Worm (Caenorhabditis elegans) whole organism, late embryonic: ENCODE results near the gene F40G9.14.
A peak's percentile ranks its signal among the peaks of the same experiment; 100 is the strongest.

Experiments
- C08G9.2 ChIP-seq: sonication (generic microtip); optimal IDR thresholded peaks from 2 replicates; lab custom pipeline; 2016; ENCODE audit warnings: mild to moderate bottlenecking, missing genetic modification characterization, moderate library complexity, missing compliant biosample characterization
- C38D4.7 ChIP-seq: fragments of 200-800 bp; sonication (Bioruptor generic); optimal IDR thresholded peaks from 2 replicates; lab custom pipeline; 2018; ENCODE audit warnings: mild to moderate bottlenecking, missing genetic modification characterization, moderate library complexity, missing compliant biosample characterization
- F13H6.1 ChIP-seq: sonication (generic microtip); optimal IDR thresholded peaks from 2 replicates; lab custom pipeline; 2016; ENCODE audit warnings: missing genetic modification characterization, missing compliant biosample characterization
- K02D7.2 ChIP-seq: sonication (generic microtip); optimal IDR thresholded peaks from 2 replicates; lab custom pipeline; 2017; ENCODE audit warnings: mild to moderate bottlenecking, missing genetic modification characterization, missing compliant biosample characterization
- T23F11.4 ChIP-seq: fragments of 200-800 bp; sonication (Bioruptor generic); optimal IDR thresholded peaks from 2 replicates; lab custom pipeline; 2018; ENCODE audit warnings: mild to moderate bottlenecking, missing genetic modification characterization, missing compliant biosample characterization
- ahr-1 ChIP-seq: sonication (generic microtip); optimal IDR thresholded peaks from 2 replicates; lab custom pipeline; 2016; ENCODE audit warnings: missing genetic modification characterization, missing compliant biosample characterization
- ceh-14 ChIP-seq: sonication (generic microtip); optimal IDR thresholded peaks from 2 replicates; lab custom pipeline; 2016; ENCODE audit warnings: missing genotype, missing genetic modification characterization, missing compliant biosample characterization
- ceh-18 ChIP-seq: sonication (generic microtip); optimal IDR thresholded peaks from 2 replicates; lab custom pipeline; 2016; ENCODE audit warnings: missing genetic modification characterization, missing compliant biosample characterization
- ceh-19 ChIP-seq: fragments of 200-800 bp; sonication (Bioruptor generic); optimal IDR thresholded peaks from 2 replicates; lab custom pipeline; 2018; ENCODE audit warnings: mild to moderate bottlenecking, missing genetic modification characterization, missing compliant biosample characterization
- ceh-24 ChIP-seq: sonication (generic microtip); optimal IDR thresholded peaks from 2 replicates; lab custom pipeline; 2016; ENCODE audit warnings: mild to moderate bottlenecking, missing genetic modification characterization, missing compliant biosample characterization
- ceh-30 ChIP-seq: fragments of 150-350 bp; optimal IDR thresholded peaks from 2 replicates; lab custom pipeline; 2014; ENCODE audit warnings: missing biosample characterization, missing genetic modification characterization
- ceh-31 ChIP-seq: sonication (generic microtip); optimal IDR thresholded peaks from 2 replicates; lab custom pipeline; 2016; ENCODE audit warnings: missing genetic modification characterization, missing compliant biosample characterization
- ceh-34 ChIP-seq: sonication (generic microtip); optimal IDR thresholded peaks from 2 replicates; lab custom pipeline; 2016; ENCODE audit warnings: mild to moderate bottlenecking, missing genetic modification characterization, missing compliant biosample characterization
- ceh-48 ChIP-seq: sonication (generic microtip); optimal IDR thresholded peaks from 2 replicates; lab custom pipeline; 2016; ENCODE audit warnings: missing genetic modification characterization, inconsistent platforms, missing compliant biosample characterization
- ceh-6 ChIP-seq: fragments of 200-800 bp; sonication (Bioruptor generic); optimal IDR thresholded peaks from 2 replicates; lab custom pipeline; 2018; ENCODE audit warnings: mild to moderate bottlenecking, missing genetic modification characterization, missing compliant biosample characterization
- che-1 ChIP-seq: sonication (generic microtip); optimal IDR thresholded peaks from 2 replicates; lab custom pipeline; 2016; ENCODE audit warnings: mild to moderate bottlenecking, missing genetic modification characterization, missing compliant biosample characterization
- elt-2 ChIP-seq: sonication (generic microtip); optimal IDR thresholded peaks from 2 replicates; lab custom pipeline; 2016; ENCODE audit warnings: missing genetic modification reagents, missing genetic modification characterization, missing compliant biosample characterization
- elt-4 ChIP-seq: sonication (generic microtip); optimal IDR thresholded peaks from 2 replicates; lab custom pipeline; 2016; ENCODE audit warnings: missing genetic modification characterization, missing compliant biosample characterization
- ets-4 ChIP-seq: sonication (generic microtip); optimal IDR thresholded peaks from 2 replicates; lab custom pipeline; 2016; ENCODE audit warnings: missing genetic modification characterization, missing compliant biosample characterization
- fax-1 ChIP-seq: sonication (generic microtip); optimal IDR thresholded peaks from 2 replicates; lab custom pipeline; 2016; ENCODE audit warnings: missing genotype, missing genetic modification characterization, missing compliant biosample characterization
- fkh-10 ChIP-seq: fragments of 150-350 bp; optimal IDR thresholded peaks from 2 replicates; lab custom pipeline; 2014; ENCODE audit warnings: missing biosample characterization, missing genetic modification reagents, missing genetic modification characterization
- fkh-6 ChIP-seq: sonication (generic microtip); optimal IDR thresholded peaks from 2 replicates; lab custom pipeline; 2016; ENCODE audit warnings: missing genetic modification characterization, missing compliant biosample characterization
- hlh-13 ChIP-seq: fragments of 200-800 bp; sonication (Bioruptor generic); optimal IDR thresholded peaks from 2 replicates; lab custom pipeline; 2018; ENCODE audit warnings: mild to moderate bottlenecking, missing genetic modification characterization, missing compliant biosample characterization
- hlh-6 ChIP-seq: sonication (generic microtip); optimal IDR thresholded peaks from 2 replicates; lab custom pipeline; 2016; ENCODE audit warnings: missing genotype, missing genetic modification characterization, missing compliant biosample characterization
- hlh-8 ChIP-seq: sonication (generic microtip); optimal IDR thresholded peaks from 2 replicates; lab custom pipeline; 2016; ENCODE audit warnings: missing genotype, missing genetic modification characterization, missing compliant biosample characterization
- madf-2 ChIP-seq: sonication (generic microtip); optimal IDR thresholded peaks from 2 replicates; lab custom pipeline; 2017; ENCODE audit warnings: missing genetic modification characterization, missing compliant biosample characterization
- nfya-1 ChIP-seq: sonication (generic microtip); optimal IDR thresholded peaks from 2 replicates; lab custom pipeline; 2017; ENCODE audit warnings: missing genetic modification characterization, mild to moderate bottlenecking, missing compliant biosample characterization, antibody characterized with exemption, moderate library complexity
- odd-2 ChIP-seq: sonication (generic microtip); optimal IDR thresholded peaks from 2 replicates; lab custom pipeline; 2017; ENCODE audit warnings: antibody characterized with exemption, mild to moderate bottlenecking, missing genetic modification characterization, missing compliant biosample characterization
- pag-3 ChIP-seq: sonication (generic microtip); optimal IDR thresholded peaks from 2 replicates; lab custom pipeline; 2016; ENCODE audit warnings: missing compliant biosample characterization, missing genetic modification characterization, borderline replicate concordance
- pat-9 ChIP-seq: fragments of 200-800 bp; sonication (Bioruptor generic); optimal IDR thresholded peaks from 2 replicates; lab custom pipeline; 2018; ENCODE audit warnings: mild to moderate bottlenecking, missing genetic modification characterization, moderate library complexity, missing compliant biosample characterization
- pqm-1 ChIP-seq: sonication (generic microtip); optimal IDR thresholded peaks from 2 replicates; lab custom pipeline; 2016; ENCODE audit warnings: missing genetic modification characterization, missing compliant biosample characterization
- pros-1 ChIP-seq: fragments of 150-350 bp; optimal IDR thresholded peaks from 2 replicates; lab custom pipeline; 2014; ENCODE audit warnings: missing biosample characterization, missing genetic modification reagents, missing genetic modification characterization
- sdc-2 ChIP-seq: sonication (generic microtip); optimal IDR thresholded peaks from 2 replicates; lab custom pipeline; 2016; ENCODE audit warnings: missing genotype, missing genetic modification characterization, missing compliant biosample characterization
- sox-2 ChIP-seq: fragments of 200-800 bp; sonication (Bioruptor generic); IDR thresholded peaks from 2 replicates; pipeline ENCODE4 v1.3.6; 2022; ENCODE audit warnings: missing genetic modification reagents, missing genetic modification characterization, missing compliant biosample characterization
- sox-4 ChIP-seq: sonication (generic microtip); optimal IDR thresholded peaks from 2 replicates; lab custom pipeline; 2017; ENCODE audit warnings: mild to moderate bottlenecking, missing genetic modification characterization, inconsistent platforms, missing compliant biosample characterization
- syd-9 ChIP-seq: sonication (generic microtip); optimal IDR thresholded peaks from 2 replicates; lab custom pipeline; 2016; ENCODE audit warnings: mild to moderate bottlenecking, missing genetic modification characterization, moderate library complexity, missing compliant biosample characterization
- ttx-3 ChIP-seq: sonication (generic microtip); optimal IDR thresholded peaks from 2 replicates; lab custom pipeline; 2016; ENCODE audit warnings: missing genetic modification reagents, missing genetic modification characterization, missing compliant biosample characterization
- unc-42 ChIP-seq: sonication (generic microtip); optimal IDR thresholded peaks from 2 replicates; lab custom pipeline; 2016; ENCODE audit warnings: missing genotype, missing genetic modification characterization, missing compliant biosample characterization
- zip-5 ChIP-seq: sonication (generic microtip); optimal IDR thresholded peaks from 2 replicates; lab custom pipeline; 2016; ENCODE audit warnings: missing genetic modification characterization, missing compliant biosample characterization

Gene F40G9.14

ce11 chrIII:177715-178114 is at the start of gene F40G9.14:
TSS of gene F40G9.14 (minus strand) at chrIII:177815.
- no peak for TF ChIP-seq pros-1 (tag; lab: Kevin White, UChicago)

- no peak for TF ChIP-seq odd-2
- no peak for TF ChIP-seq hlh-8 (tag; lab: Kevin White, UChicago)
- no peak for TF ChIP-seq ttx-3 (tag; lab: Kevin White, UChicago)
- no peak for TF ChIP-seq elt-4 (tag; lab: Kevin White, UChicago)
These were observed 49.4 kb upstream of the F40G9.14 start for ce11 chrIII:227033-227432.

- TF ChIP-seq K02D7.2 (tag; lab: Kevin White, UChicago), result no peak
- no peak for TF ChIP-seq sdc-2
- no peak for TF ChIP-seq fkh-6 (tag; lab: Kevin White, UChicago)
- TF ChIP-seq sox-2 (GFP tag; lab: Robert Waterston, UW), result no peak
- TF ChIP-seq fax-1 (tag; lab: Kevin White, UChicago), result no peak
- TF ChIP-seq ceh-31 (tag; lab: Kevin White, UChicago), result no peak
- no peak for TF ChIP-seq ahr-1 (tag; lab: Kevin White, UChicago)
- TF ChIP-seq ceh-6 (GFP tag; lab: Kevin White, UChicago), result no peak
- no peak for TF ChIP-seq zip-5
- no peak for TF ChIP-seq madf-2 (tag; lab: Kevin White, UChicago)
- TF ChIP-seq, all 69 proteins: peak for 0
These were observed 44.9 kb upstream of the F40G9.14 start for ce11 chrIII:222508-222907.

- TF ChIP-seq ets-4 (tag; lab: Kevin White, UChicago) (no peak), ceh-34 (tag; lab: Kevin White, UChicago) (peak; percentile 46), hlh-6 (tag; lab: Kevin White, UChicago) (no peak), elt-2 (tag; lab: Kevin White, UChicago) (no peak), nfya-1 (peak; percentile 20), F13H6.1 (tag; lab: Kevin White, UChicago) (no peak), elt-4 (tag; lab: Kevin White, UChicago) (no peak), fkh-10 (GFP tag; lab: Kevin White, UChicago) (no peak), ceh-19 (no peak), unc-42 (peak; percentile 29), ceh-31 (tag; lab: Kevin White, UChicago) (peak; percentile 49), C38D4.7 (GFP tag; lab: Kevin White, UChicago) (no peak), ceh-48 (peak; percentile 6)
- TF ChIP-seq, all 69 proteins: peak for 5
These were observed 42.8 kb upstream of the F40G9.14 start for ce11 chrIII:220368-220767.

- TF ChIP-seq pag-3 (no peak), ceh-18 (tag; lab: Kevin White, UChicago) (no peak), hlh-13 (GFP tag; lab: Kevin White, UChicago) (no peak), unc-42 (peak; percentile 65), sox-4 (no peak), ets-4 (tag; lab: Kevin White, UChicago) (no peak)
These were observed 33.8 kb upstream of the F40G9.14 start for ce11 chrIII:211387-211786.

ce11 chrIII:209695-210091 is 32.1 kb upstream of the F40G9.14 start, which contains the start of gene klp-20:
TSS of gene klp-20 (plus strand) at chrIII:209992.
- no peak for TF ChIP-seq T23F11.4 (GFP tag; lab: Kevin White, UChicago)
- TF ChIP-seq K02D7.2 (tag; lab: Kevin White, UChicago), result no peak
- no peak for TF ChIP-seq ceh-24
- no peak for TF ChIP-seq pqm-1 (tag; lab: Kevin White, UChicago)
- TF ChIP-seq pros-1 (tag; lab: Kevin White, UChicago), result no peak
- no peak for TF ChIP-seq pat-9
- TF ChIP-seq che-1 (tag; lab: Kevin White, UChicago), result no peak
- no peak for TF ChIP-seq madf-2 (tag; lab: Kevin White, UChicago)
- TF ChIP-seq C08G9.2 (tag; lab: Kevin White, UChicago), result no peak
- no peak for TF ChIP-seq ceh-30
- no peak for TF ChIP-seq syd-9 (tag; lab: Kevin White, UChicago)
- TF ChIP-seq ceh-31 (tag; lab: Kevin White, UChicago), result no peak
- TF ChIP-seq ceh-14 (tag; lab: Kevin White, UChicago), result no peak
